Worm (Caenorhabditis elegans) whole organism, young adult: ENCODE data around the gene rpt-3.
A peak's percentile ranks its signal among the peaks of the same experiment; 100 is the strongest.

Experiments used
- B0019.2 ChIP-seq: fragments of 200-800 bp; sonication (Bioruptor generic); conservative IDR thresholded peaks from 2 replicates; pipeline ENCODE4 v1.3.6; 2022; ENCODE audit warnings: missing genetic modification reagents, missing genetic modification characterization, missing compliant biosample characterization
- B0336.3 ChIP-seq: fragments of 200-800 bp; sonication (Bioruptor generic); IDR thresholded peaks from 2 replicates; pipeline ENCODE4 v1.3.6; 2022; ENCODE audit warnings: missing genetic modification characterization, missing compliant biosample characterization
- F37B4.10 ChIP-seq: fragments of 200-800 bp; sonication (Bioruptor generic); IDR thresholded peaks from 2 replicates; pipeline ENCODE4 v1.3.6; 2022; ENCODE audit warnings: missing genetic modification characterization, missing compliant biosample characterization
- F57C9.4 ChIP-seq: sonication (generic microtip); optimal IDR thresholded peaks from 2 replicates; lab custom pipeline; 2017; ENCODE audit warnings: mild to moderate bottlenecking, missing genetic modification characterization, missing compliant biosample characterization
- K11D2.4 ChIP-seq: fragments of 200-800 bp; sonication (Bioruptor generic); IDR thresholded peaks from 2 replicates; pipeline ENCODE4 v1.3.6; 2022; ENCODE audit warnings: missing genetic modification reagents, missing genetic modification characterization, missing compliant biosample characterization
- K12H6.12 ChIP-seq: fragments of 200-800 bp; sonication (Bioruptor generic); optimal IDR thresholded peaks from 2 replicates; lab custom pipeline; 2018; ENCODE audit warnings: mild to moderate bottlenecking, missing genetic modification characterization, missing compliant biosample characterization
- T26A5.8 ChIP-seq: sonication (generic microtip); optimal IDR thresholded peaks from 2 replicates; lab custom pipeline; 2016; ENCODE audit warnings: missing genetic modification characterization, missing compliant biosample characterization
- Y53G8AR.9 ChIP-seq: fragments of 200-800 bp; sonication (Bioruptor generic); conservative IDR thresholded peaks from 2 replicates; pipeline ENCODE4 v1.3.6; 2022; ENCODE audit warnings: missing genetic modification reagents, missing genetic modification characterization, missing compliant biosample characterization
- Y67H2A.10 ChIP-seq: fragments of 200-800 bp; sonication (Bioruptor generic); conservative IDR thresholded peaks from 2 replicates; pipeline ENCODE4 v1.3.6; 2022; ENCODE audit warnings: missing genetic modification reagents, missing genetic modification characterization, missing compliant biosample characterization
- Y79H2A.3 ChIP-seq: fragments of 200-800 bp; sonication (Bioruptor generic); conservative IDR thresholded peaks from 2 replicates; pipeline ENCODE4 v1.3.6; 2022; ENCODE audit warnings: missing genetic modification reagents, missing genetic modification characterization, missing compliant biosample characterization
- Y95B8A.8 ChIP-seq: fragments of 200-800 bp; sonication (Bioruptor generic); IDR thresholded peaks from 2 replicates; pipeline ENCODE4 v1.3.6; 2022; ENCODE audit warnings: missing genetic modification reagents, missing genetic modification characterization, missing compliant biosample characterization
- ZK185.1 ChIP-seq: sonication (generic microtip); optimal IDR thresholded peaks from 2 replicates; lab custom pipeline; 2016; ENCODE audit warnings: mild to moderate bottlenecking, missing genetic modification characterization, missing compliant biosample characterization; ENCODE audit not compliant: poor library complexity, severe bottlenecking
- attf-5 ChIP-seq: fragments of 200-800 bp; sonication (Bioruptor generic); optimal IDR thresholded peaks from 2 replicates; lab custom pipeline; 2018; ENCODE audit warnings: mild to moderate bottlenecking, missing genetic modification characterization, missing compliant biosample characterization
- ccch-3 ChIP-seq: fragments of 200-800 bp; sonication (Bioruptor generic); optimal IDR thresholded peaks from 2 replicates; lab custom pipeline; 2018; ENCODE audit warnings: mild to moderate bottlenecking, missing genetic modification characterization, missing compliant biosample characterization
- cebp-1 ChIP-seq, 2 experiments: fragments of 200-800 bp in 1 of 2; sonication (Bioruptor generic) in 1 of 2; sonication (generic microtip) in 1 of 2; IDR thresholded peaks in 1 of 2; optimal IDR thresholded peaks in 1 of 2; 2 replicates each; pipeline versions ENCODE4 v1.3.6 to Lab custom; 2017 to 2022; ENCODE audit warnings: missing compliant biosample characterization in 2 of 2, missing genetic modification characterization in 2 of 2, mild to moderate bottlenecking in 1 of 2, missing genetic modification reagents in 1 of 2, moderate library complexity in 1 of 2
- cebp-2 ChIP-seq: fragments of 200-800 bp; sonication (Bioruptor generic); IDR thresholded peaks from 2 replicates; pipeline ENCODE4 v1.3.6; 2022; ENCODE audit warnings: missing genetic modification characterization, missing compliant biosample characterization
- ceh-100 ChIP-seq: fragments of 200-800 bp; sonication (Bioruptor generic); IDR thresholded peaks from 2 replicates; pipeline ENCODE4 v1.3.6; 2022; ENCODE audit warnings: missing genetic modification reagents, missing genetic modification characterization, missing compliant biosample characterization
- ceh-27 ChIP-seq: fragments of 200-800 bp; sonication (Bioruptor generic); optimal IDR thresholded peaks from 2 replicates; lab custom pipeline; 2018; ENCODE audit warnings: mild to moderate bottlenecking, missing genetic modification characterization, moderate library complexity, missing compliant biosample characterization
- ceh-40 ChIP-seq: fragments of 200-800 bp; sonication (Bioruptor generic); IDR thresholded peaks from 2 replicates; pipeline ENCODE4 v1.3.6; 2022; ENCODE audit warnings: missing genetic modification characterization, missing compliant biosample characterization
- ceh-91 ChIP-seq: fragments of 200-800 bp; sonication (Bioruptor generic); IDR thresholded peaks from 2 replicates; pipeline ENCODE4 v1.3.6; 2022; ENCODE audit warnings: missing genetic modification reagents, missing genetic modification characterization, missing compliant biosample characterization
- dox-1 ChIP-seq: fragments of 200-800 bp; sonication (Bioruptor generic); IDR thresholded peaks from 2 replicates; pipeline ENCODE4 v1.3.6; 2022; ENCODE audit warnings: missing genetic modification reagents, missing genetic modification characterization, missing compliant biosample characterization
- efl-1 ChIP-seq: fragments of 150-350 bp; optimal IDR thresholded peaks from 2 replicates; lab custom pipeline; 2014; ENCODE audit warnings: missing biosample characterization, missing genetic modification reagents, missing genetic modification characterization
- hmg-1.2 ChIP-seq: fragments of 200-800 bp; sonication (Bioruptor generic); IDR thresholded peaks from 2 replicates; pipeline ENCODE4 v1.3.6; 2022; ENCODE audit warnings: missing genetic modification reagents, missing genetic modification characterization, missing compliant biosample characterization
- hrde-1 ChIP-seq: sonication (generic microtip); optimal IDR thresholded peaks from 2 replicates; lab custom pipeline; 2016; ENCODE audit warnings: missing genetic modification characterization, mild to moderate bottlenecking, missing compliant biosample characterization, moderate library complexity, missing genotype, missing genetic modification reagents, borderline replicate concordance
- lin-26 ChIP-seq: fragments of 200-800 bp; sonication (Bioruptor generic); IDR thresholded peaks from 2 replicates; pipeline ENCODE4 v1.3.6; 2022; ENCODE audit warnings: missing genetic modification reagents, missing genetic modification characterization, missing compliant biosample characterization
- lin-35 ChIP-seq, 3 experiments: fragments of 150-350 bp in 2 of 3; sonication (generic microtip) in 1 of 3; optimal IDR thresholded peaks; 2 replicates each; lab custom pipeline; 2014 to 2018; ENCODE audit warnings: missing biosample characterization in 3 of 3, missing genetic modification characterization in 3 of 3, missing genetic modification reagents in 3 of 3
- lin-40 ChIP-seq: sonication (generic microtip); optimal IDR thresholded peaks from 2 replicates; lab custom pipeline; 2016; ENCODE audit warnings: missing genetic modification characterization, mild to moderate bottlenecking, missing compliant biosample characterization, missing genotype, missing genetic modification reagents
- lin-54 ChIP-seq: fragments of 200-800 bp; sonication (Bioruptor generic); optimal IDR thresholded peaks from 2 replicates; lab custom pipeline; 2018; ENCODE audit warnings: mild to moderate bottlenecking, missing genetic modification characterization, missing compliant biosample characterization
- lsl-1 ChIP-seq: fragments of 200-800 bp; sonication (Bioruptor generic); optimal IDR thresholded peaks from 2 replicates; lab custom pipeline; 2018; ENCODE audit warnings: mild to moderate bottlenecking, missing genetic modification characterization, moderate library complexity, missing compliant biosample characterization
- madf-10 ChIP-seq: sonication (generic microtip); optimal IDR thresholded peaks from 2 replicates; lab custom pipeline; 2016; ENCODE audit warnings: mild to moderate bottlenecking, missing genetic modification characterization, missing compliant biosample characterization
- madf-3 ChIP-seq: fragments of 200-800 bp; sonication (Bioruptor generic); IDR thresholded peaks from 2 replicates; pipeline ENCODE4 v1.3.6; 2022; ENCODE audit warnings: missing genetic modification reagents, missing genetic modification characterization, missing compliant biosample characterization
- madf-8 ChIP-seq: fragments of 200-800 bp; sonication (Bioruptor generic); conservative IDR thresholded peaks from 2 replicates; pipeline ENCODE4 v1.3.6; 2022; ENCODE audit warnings: missing genetic modification reagents, missing genetic modification characterization, missing compliant biosample characterization
- mcd-1 ChIP-seq: fragments of 200-800 bp; sonication (Bioruptor generic); IDR thresholded peaks from 2 replicates; pipeline ENCODE4 v1.3.6; 2022; ENCODE audit warnings: missing genetic modification reagents, missing genetic modification characterization, missing compliant biosample characterization
- nfyb-1 ChIP-seq: fragments of 200-800 bp; sonication (Bioruptor generic); IDR thresholded peaks from 2 replicates; pipeline ENCODE4 v1.3.6; 2022; ENCODE audit warnings: missing genetic modification reagents, missing genetic modification characterization, missing compliant biosample characterization
- nhr-179 ChIP-seq: sonication (generic microtip); optimal IDR thresholded peaks from 2 replicates; lab custom pipeline; 2016; ENCODE audit warnings: mild to moderate bottlenecking, missing genetic modification characterization, missing compliant biosample characterization
- nhr-80 ChIP-seq: sonication (generic microtip); optimal IDR thresholded peaks from 2 replicates; lab custom pipeline; 2016; ENCODE audit warnings: missing genetic modification characterization, missing compliant biosample characterization
- pbrm-1 ChIP-seq: fragments of 200-800 bp; sonication (Bioruptor generic); IDR thresholded peaks from 2 replicates; pipeline ENCODE4 v1.3.6; 2022; ENCODE audit warnings: missing genetic modification reagents, missing genetic modification characterization, missing compliant biosample characterization
- pha-4 ChIP-seq: fragments of 150-350 bp; sonication (generic microtip); optimal IDR thresholded peaks from 2 replicates; lab custom pipeline; 2014; ENCODE audit warnings: missing biosample characterization, missing genetic modification reagents, missing genetic modification characterization
- rcor-1 ChIP-seq: fragments of 200-800 bp; sonication (Bioruptor generic); IDR thresholded peaks from 2 replicates; pipeline ENCODE4 v1.3.6; 2022; ENCODE audit warnings: missing genetic modification reagents, missing genetic modification characterization, missing compliant biosample characterization
- rpc-1 ChIP-seq, 2 experiments: fragments of 150-350 bp in 1 of 2; sonication (generic microtip) in 1 of 2; optimal IDR thresholded peaks; 2 replicates each; lab custom pipeline; 2014 to 2018; ENCODE audit warnings: missing biosample characterization in 1 of 2, missing genetic modification characterization in 1 of 2, missing genetic modification reagents in 1 of 2, missing genotype in 1 of 2
- sdz-38 ChIP-seq: sonication (generic microtip); optimal IDR thresholded peaks from 2 replicates; lab custom pipeline; 2016; ENCODE audit warnings: missing genotype, missing genetic modification characterization, missing compliant biosample characterization
- snpc-4 ChIP-seq, 5 experiments: fragments of 150-350 bp in 1 of 5; sonication (generic microtip) in 4 of 5; optimal IDR thresholded peaks; 2 replicates each; lab custom pipeline; 2014 to 2018; ENCODE audit warnings: missing genetic modification characterization in 5 of 5, missing biosample characterization in 3 of 5, antibody characterized with exemption in 2 of 5, mild to moderate bottlenecking in 2 of 5, missing compliant biosample characterization in 2 of 5, missing genotype in 2 of 5, moderate library complexity in 2 of 5, missing genetic modification reagents in 1 of 5
- somi-1 ChIP-seq: fragments of 200-800 bp; sonication (Bioruptor generic); optimal IDR thresholded peaks from 2 replicates; lab custom pipeline; 2018; ENCODE audit warnings: mild to moderate bottlenecking, missing genetic modification characterization, missing compliant biosample characterization
- tbp1 ChIP-seq: fragments of 200-800 bp; sonication (Bioruptor generic); optimal IDR thresholded peaks from 2 replicates; lab custom pipeline; 2018; ENCODE audit warnings: mild to moderate bottlenecking, missing genetic modification characterization, missing compliant biosample characterization
- tlf-1 ChIP-seq: fragments of 200-800 bp; sonication (Bioruptor generic); optimal IDR thresholded peaks from 2 replicates; lab custom pipeline; 2018; ENCODE audit warnings: mild to moderate bottlenecking, missing genetic modification characterization, missing compliant biosample characterization
- zfh-2 ChIP-seq: fragments of 200-800 bp; sonication (Bioruptor generic); conservative IDR thresholded peaks from 2 replicates; pipeline ENCODE4 v1.3.6; 2022; ENCODE audit warnings: missing genetic modification reagents, missing genetic modification characterization, missing compliant biosample characterization
- ztf-18 ChIP-seq: sonication (generic microtip); optimal IDR thresholded peaks from 2 replicates; lab custom pipeline; 2016; ENCODE audit warnings: missing genotype, mild to moderate bottlenecking, missing genetic modification characterization, missing compliant biosample characterization

rpt-3 gene

DNA sequence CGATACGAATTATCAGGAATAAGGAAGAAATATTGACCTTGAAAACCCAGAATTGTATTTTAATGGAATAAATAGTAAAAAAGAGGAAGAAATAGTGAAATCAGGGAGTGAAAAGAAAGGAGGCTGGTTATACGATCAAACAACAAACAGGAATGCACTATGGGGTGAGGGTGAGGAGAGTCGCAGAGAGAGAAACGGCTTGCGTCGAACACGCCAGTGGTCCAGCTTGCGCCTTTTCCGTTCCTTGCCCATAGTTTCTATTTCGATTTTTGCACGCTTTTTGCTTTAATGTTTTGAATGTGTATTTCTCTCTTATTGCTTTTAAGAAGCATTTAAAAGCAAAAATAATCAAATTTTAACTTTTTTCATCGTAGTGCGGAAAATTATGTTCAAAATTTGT is 35.9 kb upstream of the rpt-3 start:
- TF ChIP-seq hrde-1 (tag; lab: Kevin White, UChicago), result no peak
- TF ChIP-seq nhr-179 (tag; lab: Kevin White, UChicago), result no peak
- TF ChIP-seq F37B4.10 (GFP tag; lab: Robert Waterston, UW), result no peak
- TF ChIP-seq B0336.3 (GFP tag; lab: Robert Waterston, UW), result peak; percentile 62
- TF ChIP-seq rcor-1 (GFP tag; lab: Robert Waterston, UW), result peak; percentile 85
- peak; percentile 68; the same call in 1 of the 2 replicates for TF ChIP-seq hmg-1.2 (GFP tag; lab: Robert Waterston, UW)
- TF ChIP-seq zfh-2, result peak; percentile 88
- TF ChIP-seq tlf-1 (GFP tag; lab: Kevin White, UChicago), result peak; percentile 36
- peak; percentile 76 for TF ChIP-seq pbrm-1 (GFP tag; lab: Robert Waterston, UW)
- peak; percentile 91 for TF ChIP-seq dox-1 (GFP tag; lab: Robert Waterston, UW)
- no peak for TF ChIP-seq ceh-40 (GFP tag; lab: Robert Waterston, UW)
- peak; percentile 9 for TF ChIP-seq somi-1 (GFP tag; lab: Kevin White, UChicago)
- TF ChIP-seq Y67H2A.10, result 0 out of 2 replicates have a peak, but pooled peaks have one; percentile 43
- TF ChIP-seq madf-3, result 0 out of 2 replicates have a peak, but pooled peaks have one; percentile 39
- TF ChIP-seq F57C9.4, result no peak
- no peak for TF ChIP-seq B0019.2
- no peak for TF ChIP-seq nfyb-1
- TF ChIP-seq lsl-1 (GFP tag; lab: Kevin White, UChicago), result peak; percentile 65
- TF ChIP-seq lin-54 (GFP tag; lab: Kevin White, UChicago), result peak; percentile 70
- peak; percentile 66 for TF ChIP-seq tbp1 (GFP tag; lab: Kevin White, UChicago)
- TF ChIP-seq Y79H2A.3 (GFP tag; lab: Robert Waterston, UW), result no peak
- TF ChIP-seq lin-26 (GFP tag; lab: Robert Waterston, UW), result peak; percentile 17; the same call in 1 of the 2 replicates
- peak; percentile 75 for TF ChIP-seq ZK185.1
- peak; percentile 98 for TF ChIP-seq attf-5 (GFP tag; lab: Kevin White, UChicago)
- TF ChIP-seq T26A5.8 (tag; lab: Kevin White, UChicago), result no peak
- no peak for TF ChIP-seq sdz-38 (tag; lab: Kevin White, UChicago)
- peak; percentile 55; the same call in 1 of the 2 replicates for TF ChIP-seq ceh-91 (GFP tag; lab: Robert Waterston, UW)
- TF ChIP-seq snpc-4 (GFP tag; optimal IDR thresholded peaks at IDR 0.05; lab: Kevin White, UChicago), result peak; percentile 48
- peak; percentile 14 to 62 (median 31) for TF ChIP-seq snpc-4 (tag; optimal IDR thresholded peaks at IDR 0.05; lab: Kevin White, UChicago)
- TF ChIP-seq K11D2.4 (GFP tag; lab: Robert Waterston, UW), result no peak
- peak; percentile 46 for TF ChIP-seq efl-1 (GFP tag; lab: Kevin White, UChicago)
- TF ChIP-seq nhr-80 (tag; lab: Kevin White, UChicago), result peak; percentile 82
- no peak for TF ChIP-seq ccch-3 (GFP tag; lab: Kevin White, UChicago)
- TF ChIP-seq Y53G8AR.9, result peak; percentile 55; the same call in 1 of the 2 replicates
- TF ChIP-seq cebp-1 (GFP tag; IDR thresholded peaks at IDR 0.05; lab: Robert Waterston, UW), result no peak
- peak; percentile 81 for TF ChIP-seq cebp-1 (tag; optimal IDR thresholded peaks at IDR 0.05; lab: Kevin White, UChicago)
- TF ChIP-seq lin-40 (tag; lab: Kevin White, UChicago), result peak; percentile 52
- no peak for TF ChIP-seq madf-10
- TF ChIP-seq rpc-1 (optimal IDR thresholded peaks at IDR 0.05; lab: Kevin White, UChicago), result no peak
- TF ChIP-seq rpc-1 (tag; optimal IDR thresholded peaks at IDR 0.05; lab: Kevin White, UChicago), result no peak
- peak; percentile 44 for TF ChIP-seq pha-4 (tag; lab: Kevin White, UChicago)
- peak; percentile 34; the same call in 1 of the 2 replicates for TF ChIP-seq ceh-100 (GFP tag; lab: Robert Waterston, UW)
- TF ChIP-seq lin-35 (GFP tag; optimal IDR thresholded peaks at IDR 0.05; lab: Kevin White, UChicago), result peak in 1 of 3 experiments; percentile 86
- peak; percentile 77 for TF ChIP-seq mcd-1 (GFP tag; lab: Robert Waterston, UW)
- TF ChIP-seq Y95B8A.8 (GFP tag; lab: Robert Waterston, UW), result 0 out of 2 replicates have a peak, but pooled peaks have one; percentile 47
- peak; percentile 63 for TF ChIP-seq ceh-27 (GFP tag; lab: Kevin White, UChicago)
- no peak for TF ChIP-seq madf-8 (GFP tag; lab: Robert Waterston, UW)
- peak; percentile 38 for TF ChIP-seq K12H6.12
- no peak for TF ChIP-seq cebp-2 (GFP tag; lab: Robert Waterston, UW)
- peak; percentile 94 for TF ChIP-seq ztf-18 (tag; lab: Kevin White, UChicago)
